Worm (Caenorhabditis elegans): ENCODE measurements around the gene ttr-13.

ce11 chrV:20656626-20657025 is 19.9 kb upstream of the ttr-13 start:
- no peak for TF ChIP-seq lin-39 (tag; optimal IDR thresholded peaks at IDR 0.05)
- no peak for TF ChIP-seq unc-62 (GFP tag; optimal IDR thresholded peaks at IDR 0.05)
- no peak for TF ChIP-seq Y55F3AM.14 (GFP tag; optimal IDR thresholded peaks at IDR 0.05)
- TF ChIP-seq aly-2 (tag; optimal IDR thresholded peaks at IDR 0.05), result no peak
- no peak for TF ChIP-seq ZK546.5 (tag; optimal IDR thresholded peaks at IDR 0.05)
- no peak for TF ChIP-seq R02D3.7 (tag; optimal IDR thresholded peaks at IDR 0.05)
- TF ChIP-seq egl-27 (tag; optimal IDR thresholded peaks at IDR 0.05), result no peak
